Fruit fly (Drosophila melanogaster) whole organism, embryonic: ENCODE measurements around the gene Uba2.

Source experiments
- Antp ChIP-seq: fragments of 200-800 bp; sonication (Bioruptor generic); optimal IDR thresholded peaks from 3 replicates; lab custom pipeline; 2016; ENCODE audit warnings: missing biosample characterization, missing genetic modification characterization
- Asciz ChIP-seq: fragments of 200-800 bp; sonication (Bioruptor generic); optimal IDR thresholded peaks from 2 replicates; lab custom pipeline; 2017; ENCODE audit warnings: missing biosample characterization, mild to moderate bottlenecking, missing genetic modification characterization, missing genetic modification reagents
- B-H1 ChIP-seq: fragments of 200-800 bp; sonication (Bioruptor generic); IDR thresholded peaks from 3 replicates; pipeline ENCODE4 v1.3.6; 2022; ENCODE audit warnings: missing biosample characterization, missing genetic modification characterization
- B-H2 ChIP-seq: fragments of 200-800 bp; sonication (Bioruptor generic); optimal IDR thresholded peaks from 2 replicates; lab custom pipeline; 2018; ENCODE audit warnings: missing biosample characterization, mild to moderate bottlenecking, missing genetic modification characterization
- Bteb2 ChIP-seq: fragments of 200-800 bp; sonication (Bioruptor generic); optimal IDR thresholded peaks from 2 replicates; lab custom pipeline; 2016; ENCODE audit warnings: missing biosample characterization, missing genetic modification characterization
- CG10209 ChIP-seq: fragments of 200-800 bp; sonication (Bioruptor generic); optimal IDR thresholded peaks from 3 replicates; lab custom pipeline; 2017; ENCODE audit warnings: missing biosample characterization, mild to moderate bottlenecking, missing genetic modification characterization, missing genetic modification reagents
- CG11456 ChIP-seq: fragments of 200-800 bp; sonication (Bioruptor generic); IDR thresholded peaks from 3 replicates; pipeline ENCODE4 v1.3.6; 2022; ENCODE audit warnings: missing biosample characterization, missing genetic modification characterization
- CG11560 ChIP-seq: fragments of 200-800 bp; sonication (Bioruptor generic); IDR thresholded peaks from 3 replicates; pipeline ENCODE4 v1.3.6; 2022; ENCODE audit warnings: missing biosample characterization, missing genetic modification characterization
- CG14014 ChIP-seq: fragments of 200-800 bp; sonication (Bioruptor generic); IDR thresholded peaks from 2 replicates; pipeline ENCODE4 v1.3.6; 2022; ENCODE audit warnings: missing biosample characterization, missing genetic modification characterization
- CG17385 ChIP-seq: fragments of 200-800 bp; sonication (Bioruptor generic); optimal IDR thresholded peaks from 3 replicates; lab custom pipeline; 2018; ENCODE audit warnings: missing biosample characterization, mild to moderate bottlenecking, missing genetic modification characterization
- CG17829 ChIP-seq: fragments of 200-800 bp; optimal IDR thresholded peaks from 2 replicates; lab custom pipeline; 2019; ENCODE audit warnings: missing biosample characterization, mild to moderate bottlenecking, missing genetic modification characterization, moderate library complexity
- CG2889 ChIP-seq: fragments of 200-800 bp; sonication (Bioruptor generic); IDR thresholded peaks from 3 replicates; pipeline ENCODE4 v1.3.6; 2022; ENCODE audit warnings: missing biosample characterization, missing genetic modification characterization
- CG30020 ChIP-seq: fragments of 200-800 bp; optimal IDR thresholded peaks from 2 replicates; lab custom pipeline; 2019; ENCODE audit warnings: missing biosample characterization, mild to moderate bottlenecking, missing genetic modification characterization, moderate library complexity
- CG31365 ChIP-seq: fragments of 200-800 bp; sonication (Bioruptor generic); optimal IDR thresholded peaks from 2 replicates; lab custom pipeline; 2018; ENCODE audit warnings: missing biosample characterization, mild to moderate bottlenecking, missing genetic modification characterization
- CG33557 ChIP-seq: fragments of 200-800 bp; sonication (Bioruptor generic); optimal IDR thresholded peaks from 2 replicates; lab custom pipeline; 2019; ENCODE audit warnings: missing biosample characterization, mild to moderate bottlenecking, missing genetic modification characterization, moderate library complexity
- CG6254 ChIP-seq: fragments of 200-800 bp; sonication (Bioruptor generic); optimal IDR thresholded peaks from 3 replicates; lab custom pipeline; 2017; ENCODE audit warnings: mild to moderate bottlenecking, missing biosample characterization, missing genetic modification reagents, missing genetic modification characterization
- CG6854 ChIP-seq: fragments of 200-800 bp; sonication (Bioruptor generic); optimal IDR thresholded peaks from 3 replicates; lab custom pipeline; 2017; ENCODE audit warnings: missing biosample characterization, mild to moderate bottlenecking, missing genetic modification characterization
- CG7987 ChIP-seq: fragments of 200-800 bp; sonication (Bioruptor generic); optimal IDR thresholded peaks from 2 replicates; lab custom pipeline; 2018; ENCODE audit warnings: missing biosample characterization, mild to moderate bottlenecking, missing genetic modification characterization, moderate library complexity
- CTCF ChIP-seq: fragments of 200-800 bp; sonication (Bioruptor generic); optimal IDR thresholded peaks from 2 replicates; lab custom pipeline; 2017; ENCODE audit warnings: missing biosample characterization, mild to moderate bottlenecking, missing genetic modification characterization, moderate library complexity
- Chrac-16 ChIP-seq: fragments of 200-800 bp; sonication (Bioruptor generic); optimal IDR thresholded peaks from 3 replicates; lab custom pipeline; 2016; ENCODE audit warnings: missing biosample characterization, missing genetic modification characterization
- Dref ChIP-seq: fragments of 200-800 bp; sonication (Bioruptor generic); IDR thresholded peaks from 2 replicates; pipeline ENCODE4 v1.3.6; 2022; ENCODE audit warnings: missing biosample characterization, missing genetic modification characterization
- Fer3 ChIP-seq: fragments of 200-800 bp; sonication (Bioruptor generic); optimal IDR thresholded peaks from 2 replicates; lab custom pipeline; 2018; ENCODE audit warnings: missing biosample characterization, mild to moderate bottlenecking, missing genetic modification characterization, moderate library complexity
- Gug ChIP-seq: fragments of 200-800 bp; sonication (Bioruptor generic); IDR thresholded peaks from 4 replicates; pipeline ENCODE4 v1.3.6; 2022; ENCODE audit warnings: missing biosample characterization, missing genetic modification characterization
- HLH3B ChIP-seq: fragments of 200-800 bp; sonication (Bioruptor generic); IDR thresholded peaks from 2 replicates; pipeline ENCODE4 v1.3.6; 2022; ENCODE audit warnings: missing biosample characterization, missing genetic modification characterization
- Hey ChIP-seq: fragments of 200-800 bp; sonication (Bioruptor generic); optimal IDR thresholded peaks from 3 replicates; lab custom pipeline; 2018; ENCODE audit warnings: missing biosample characterization, mild to moderate bottlenecking, missing genetic modification characterization
- HmgZ ChIP-seq: fragments of 200-800 bp; sonication (Bioruptor generic); optimal IDR thresholded peaks from 2 replicates; lab custom pipeline; 2018; ENCODE audit warnings: missing biosample characterization, mild to moderate bottlenecking, missing genetic modification characterization
- Mrtf ChIP-seq: fragments of 200-800 bp; sonication (Bioruptor generic); IDR thresholded peaks from 3 replicates; pipeline ENCODE4 v1.3.6; 2022; ENCODE audit warnings: missing biosample characterization, missing genetic modification characterization
- Sry-δ ChIP-seq: fragments of 200-800 bp; sonication (Bioruptor generic); optimal IDR thresholded peaks from 2 replicates; lab custom pipeline; 2016; ENCODE audit warnings: missing biosample characterization, missing genetic modification characterization
- Tbp ChIP-seq: fragments of >200 bp; optimal IDR thresholded peaks from 2 replicates; lab custom pipeline; 2018; ENCODE audit warnings: missing biosample characterization, missing genetic modification characterization
- ato ChIP-seq: fragments of 200-800 bp; sonication (Bioruptor generic); IDR thresholded peaks from 2 replicates; pipeline ENCODE4 v1.3.6; 2022; ENCODE audit warnings: missing biosample characterization, missing genetic modification characterization; ENCODE audit not compliant: partially characterized antibody
- chinmo ChIP-seq: fragments of 200-800 bp; sonication (Bioruptor generic); IDR thresholded peaks from 4 replicates; pipeline ENCODE4 v1.3.6; 2022; ENCODE audit warnings: missing biosample characterization, missing genetic modification characterization; ENCODE audit not compliant: partially characterized antibody
- crp ChIP-seq, 2 experiments: fragments of 200-800 bp; sonication (Bioruptor generic); optimal IDR thresholded peaks; 2 replicates in 1 of 2; 3 replicates in 1 of 2; lab custom pipeline; 2017; ENCODE audit warnings: missing biosample characterization in 2 of 2, missing genetic modification characterization in 2 of 2, mild to moderate bottlenecking in 1 of 2, moderate library complexity in 1 of 2
- danr ChIP-seq: fragments of 200-800 bp; sonication (Bioruptor generic); IDR thresholded peaks from 2 replicates; pipeline ENCODE4 v1.3.6; 2022; ENCODE audit warnings: missing biosample characterization, missing genetic modification characterization
- exex ChIP-seq: fragments of 200-800 bp; sonication (Bioruptor generic); optimal IDR thresholded peaks from 4 replicates; lab custom pipeline; 2018; ENCODE audit warnings: missing biosample characterization, mild to moderate bottlenecking, missing genetic modification characterization, moderate library complexity
- ftz-f1 ChIP-seq: fragments of 200-800 bp; sonication (Bioruptor generic); optimal IDR thresholded peaks from 2 replicates; lab custom pipeline; 2016; ENCODE audit warnings: missing biosample characterization, missing genetic modification characterization
- fu2 ChIP-seq: fragments of 200-800 bp; sonication (Bioruptor generic); optimal IDR thresholded peaks from 2 replicates; lab custom pipeline; 2016; ENCODE audit warnings: missing biosample characterization, missing genetic modification characterization
- hbn ChIP-seq: fragments of 200-800 bp; sonication (Bioruptor generic); IDR thresholded peaks from 2 replicates; pipeline ENCODE4 v1.3.6; 2022; ENCODE audit warnings: missing biosample characterization, missing genetic modification characterization; ENCODE audit not compliant: partially characterized antibody
- jigr1 ChIP-seq: fragments of 200-800 bp; sonication (Bioruptor generic); IDR thresholded peaks from 3 replicates; pipeline ENCODE4 v1.3.6; 2022; ENCODE audit warnings: missing biosample characterization, missing genetic modification characterization
- kah ChIP-seq: fragments of 200-800 bp; sonication (Bioruptor generic); optimal IDR thresholded peaks from 2 replicates; lab custom pipeline; 2018; ENCODE audit warnings: missing biosample characterization, mild to moderate bottlenecking, missing genetic modification characterization
- mam ChIP-seq: fragments of 200-800 bp; sonication (Bioruptor generic); optimal IDR thresholded peaks from 3 replicates; lab custom pipeline; 2016; ENCODE audit warnings: missing biosample characterization, missing genetic modification characterization
- mirr ChIP-seq: fragments of 200-800 bp; sonication (Bioruptor generic); optimal IDR thresholded peaks from 3 replicates; lab custom pipeline; 2018; ENCODE audit warnings: missing biosample characterization, mild to moderate bottlenecking, missing genetic modification characterization
- pan ChIP-seq, 4 experiments: fragments of >200 bp in 3 of 4; fragments of 200-800 bp in 1 of 4; sonication (Bioruptor generic) in 1 of 4; optimal IDR thresholded peaks in 3 of 4; IDR thresholded peaks in 1 of 4; 2 replicates each; pipeline versions ENCODE4 v1.3.6 to Lab custom; 2017 to 2022; ENCODE audit warnings: missing biosample characterization in 2 of 4, missing genetic modification characterization in 2 of 4, mixed read lengths in 1 of 4
- pb ChIP-seq: fragments of 200-800 bp; sonication (Bioruptor generic); optimal IDR thresholded peaks from 3 replicates; lab custom pipeline; 2016; ENCODE audit warnings: missing biosample characterization, missing genetic modification characterization
- row ChIP-seq: fragments of 200-800 bp; sonication (Bioruptor generic); IDR thresholded peaks from 3 replicates; pipeline ENCODE4 v1.3.6; 2022; ENCODE audit warnings: missing biosample characterization, missing genetic modification characterization
- sens-2 ChIP-seq: fragments of 200-800 bp; sonication (Bioruptor generic); IDR thresholded peaks from 2 replicates; pipeline ENCODE4 v1.3.6; 2022; ENCODE audit warnings: missing biosample characterization, missing genetic modification characterization
- seq ChIP-seq: fragments of 200-800 bp; sonication (Bioruptor generic); IDR thresholded peaks from 2 replicates; pipeline ENCODE4 v1.3.6; 2022; ENCODE audit warnings: missing biosample characterization, missing genetic modification characterization
- sim ChIP-seq: fragments of 200-800 bp; sonication (Bioruptor generic); IDR thresholded peaks from 2 replicates; pipeline ENCODE4 v1.3.6; 2022; ENCODE audit warnings: missing biosample characterization, missing genetic modification characterization
- sr ChIP-seq: fragments of 200-800 bp; sonication (Bioruptor generic); IDR thresholded peaks from 3 replicates; pipeline ENCODE4 v1.3.6; 2022; ENCODE audit warnings: missing biosample characterization, missing genetic modification characterization
- stwl ChIP-seq: fragments of 200-800 bp; sonication (Bioruptor generic); optimal IDR thresholded peaks from 3 replicates; lab custom pipeline; 2018; ENCODE audit warnings: missing biosample characterization, mild to moderate bottlenecking, missing genetic modification characterization, moderate library complexity
- twi ChIP-seq: fragments of 200-800 bp; optimal IDR thresholded peaks from 2 replicates; lab custom pipeline; 2019; ENCODE audit warnings: missing biosample characterization, mild to moderate bottlenecking, missing genetic modification characterization, moderate library complexity
- yki ChIP-seq: fragments of >200 bp; optimal IDR thresholded peaks from 3 replicates; lab custom pipeline; 2018

The Uba2 gene

dm6 chr3L:8127712-8128210 lies at the start of gene Uba2, which contains the start of gene Cds (continued):
- peak; percentile 95 for TF ChIP-seq B-H2
- TF ChIP-seq crp (GFP tag; optimal IDR thresholded peaks at IDR 0.05; lab: Kevin White, UChicago), result peak in 1 of 2 experiments; percentile 63
- TF ChIP-seq pan (optimal IDR thresholded peaks at IDR 0.05; lab: Kevin White, UChicago), result no peak
- peak in 1 of 2 experiments; percentile 91 for TF ChIP-seq pan (GFP tag; optimal IDR thresholded peaks at IDR 0.05 in 1 of 2, IDR thresholded peaks at IDR 0.05 in 1 of 2)
- peak; percentile 43; the same call in 1 of the 2 replicates for TF ChIP-seq Dref (GFP tag; lab: Robert Waterston, UW)
- TF ChIP-seq row (GFP tag; lab: Robert Waterston, UW), result peak; percentile 97
- TF ChIP-seq exex (tag; lab: Kevin White, UChicago), result peak; percentile 81
- TF ChIP-seq CG2889 (GFP tag; lab: Robert Waterston, UW), result peak; percentile 81
- TF ChIP-seq HmgZ (tag; lab: Kevin White, UChicago), result peak; percentile 96
- peak; percentile 84 for TF ChIP-seq CG11560 (tag; lab: Robert Waterston, UW)
- TF ChIP-seq CG11456 (GFP tag; lab: Robert Waterston, UW), result peak; percentile 91
- TF ChIP-seq CG17385 (GFP tag; lab: Kevin White, UChicago), result peak; percentile 89
- no peak for TF ChIP-seq chinmo
- peak; percentile 79 for TF ChIP-seq Mrtf
- peak; percentile 81 for TF ChIP-seq danr (GFP tag; lab: Robert Waterston, UW)
- peak; percentile 82 for TF ChIP-seq CG30020 (tag; lab: Kevin White, UChicago)
- peak; percentile 94 for TF ChIP-seq CG17829 (tag; lab: Kevin White, UChicago)
- peak; percentile 91 for TF ChIP-seq stwl (tag; lab: Kevin White, UChicago)
- TF ChIP-seq B-H1, result peak; percentile 76
- peak; percentile 31; the same call in 1 of the 2 replicates for TF ChIP-seq ato (GFP tag; lab: Robert Waterston, UW)
- TF ChIP-seq Bteb2 (GFP tag; lab: Kevin White, UChicago), result peak; percentile 71
- TF ChIP-seq kah, result peak; percentile 44
- TF ChIP-seq Gug (GFP tag; lab: Robert Waterston, UW), result peak; percentile 82
- TF ChIP-seq Antp (GFP tag; lab: Kevin White, UChicago), result peak; percentile 83
- TF ChIP-seq seq (GFP tag; lab: Robert Waterston, UW), result peak; percentile 87
- peak; percentile 86 for TF ChIP-seq HLH3B (GFP tag; lab: Robert Waterston, UW)
- peak; percentile 80 for TF ChIP-seq mirr (GFP tag; lab: Kevin White, UChicago)
- TF ChIP-seq jigr1, result peak; percentile 84
- no peak for TF ChIP-seq Hey (tag; lab: Kevin White, UChicago)
- peak; percentile 88 for TF ChIP-seq mam (GFP tag; lab: Kevin White, UChicago)
- TF ChIP-seq pb (GFP tag; lab: Kevin White, UChicago), result peak; percentile 48
- TF ChIP-seq Asciz (GFP tag; lab: Kevin White, UChicago), result peak; percentile 85
- peak; percentile 93 for TF ChIP-seq Chrac-16 (GFP tag; lab: Kevin White, UChicago)
- TF ChIP-seq sim (GFP tag; lab: Robert Waterston, UW), result 0 out of 2 replicates have a peak, but pooled peaks have one; percentile 28
- TF ChIP-seq CG6854, result peak; percentile 64
- TF ChIP-seq yki (lab: Kevin White, UChicago), result no peak
- peak; percentile 90 for TF ChIP-seq CG14014 (GFP tag; lab: Robert Waterston, UW)
- peak; percentile 71 for TF ChIP-seq fu2
- TF ChIP-seq CG6254 (GFP tag; lab: Kevin White, UChicago), result peak; percentile 80
- TF ChIP-seq Tbp, result no peak
- peak; percentile 24; the same call in 1 of the 3 replicates for TF ChIP-seq sr (GFP tag; lab: Robert Waterston, UW)
- peak; percentile 82 for TF ChIP-seq twi
- TF ChIP-seq ftz-f1 (GFP tag; lab: Kevin White, UChicago), result peak; percentile 66
- TF ChIP-seq CG33557 (GFP tag; lab: Kevin White, UChicago), result peak; percentile 84
- peak; percentile 84 for TF ChIP-seq CG7987 (GFP tag; lab: Kevin White, UChicago)
- peak; percentile 95 for TF ChIP-seq CG10209 (GFP tag; lab: Kevin White, UChicago)
- TF ChIP-seq Sry-δ (GFP tag; lab: Kevin White, UChicago), result peak; percentile 26
- peak; percentile 38 for TF ChIP-seq CG31365 (tag; lab: Kevin White, UChicago)
- TF ChIP-seq Fer3, result peak; percentile 94
- TF ChIP-seq hbn (GFP tag; lab: Robert Waterston, UW), result no peak
- TF ChIP-seq CTCF (GFP tag; lab: Kevin White, UChicago), result peak; percentile 30
- peak; percentile 59; the same call in 1 of the 2 replicates for TF ChIP-seq sens-2 (GFP tag; lab: Robert Waterston, UW)
